Worm (Caenorhabditis elegans) whole organism, mixed stage, embryonic: ENCODE results near the gene sss-1.

ENCODE experiments used
- sptf-1 ChIP-seq: sonication (generic microtip); optimal IDR thresholded peaks from 2 replicates; lab custom pipeline; 2017; ENCODE audit warnings: mild to moderate bottlenecking, missing genetic modification characterization, moderate library complexity, missing compliant biosample characterization
- ztf-11 ChIP-seq: fragments of 150-350 bp; optimal IDR thresholded peaks from 2 replicates; lab custom pipeline; 2014; ENCODE audit warnings: missing biosample characterization, missing genetic modification characterization

- TF ChIP-seq sptf-1 (tag; lab: Kevin White, UChicago) (no peak), ztf-11 (tag; lab: Kevin White, UChicago) (no peak)
These were observed 14.6 kb downstream of the sss-1 start, which contains the start of gene nhr-4 for ce11 chrIV:9878893-9879379.
